Worm (Caenorhabditis elegans): ENCODE data around the gene fubl-2.

fubl-2 gene

DNA sequence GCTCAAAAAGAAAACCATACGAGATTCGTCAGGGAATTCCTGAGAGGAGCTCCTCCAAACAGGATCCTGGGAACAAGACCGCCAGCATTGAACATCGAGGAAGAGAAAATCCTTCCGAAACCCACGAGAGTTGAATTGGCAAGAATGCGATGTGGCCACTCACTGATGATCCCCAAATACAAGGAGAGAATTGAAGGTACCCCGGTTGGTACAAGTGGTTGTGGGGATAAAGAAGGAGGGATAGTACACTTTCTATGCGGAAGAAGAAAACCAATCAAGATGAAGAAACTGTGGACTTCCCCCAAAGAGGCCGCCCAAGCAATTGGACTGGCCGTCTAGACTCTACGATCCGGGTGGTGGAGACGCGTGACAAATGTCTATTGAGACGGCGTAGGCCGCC lies 24.5 kb downstream of the fubl-2 start:
- TF ChIP-seq zip-5 (tag; optimal IDR thresholded peaks at IDR 0.05) (no peak), npax-4 (tag; optimal IDR thresholded peaks at IDR 0.05) (no peak), dve-1 (tag; optimal IDR thresholded peaks at IDR 0.05) (no peak), lim-6 (tag; optimal IDR thresholded peaks at IDR 0.05) (no peak), F13H6.1 (tag; optimal IDR thresholded peaks at IDR 0.05) (no peak), dmd-4 (tag; optimal IDR thresholded peaks at IDR 0.05; ENCODE audit: borderline replicate concordance) (no peak), eyg-1 (tag; optimal IDR thresholded peaks at IDR 0.05) (no peak), fkh-10 (GFP tag; optimal IDR thresholded peaks at IDR 0.05) (no peak), sox-2 (GFP tag; IDR thresholded peaks at IDR 0.05) (no peak), ceh-34 (tag; optimal IDR thresholded peaks at IDR 0.05) (no peak), ref-2 (tag; optimal IDR thresholded peaks at IDR 0.05) (no peak), pqm-1 (tag; optimal IDR thresholded peaks at IDR 0.05) (no peak), Y22D7AL.16 (tag; optimal IDR thresholded peaks at IDR 0.05) (no peak), ceh-9 (tag; optimal IDR thresholded peaks at IDR 0.05) (no peak), nhr-11 (tag; optimal IDR thresholded peaks at IDR 0.05) (no peak), ceh-48 (tag; optimal IDR thresholded peaks at IDR 0.05) (no peak), pros-1 (tag; optimal IDR thresholded peaks at IDR 0.05) (no peak), che-1 (tag; optimal IDR thresholded peaks at IDR 0.05) (no peak), ceh-18 (tag; optimal IDR thresholded peaks at IDR 0.05) (no peak)

DNA sequence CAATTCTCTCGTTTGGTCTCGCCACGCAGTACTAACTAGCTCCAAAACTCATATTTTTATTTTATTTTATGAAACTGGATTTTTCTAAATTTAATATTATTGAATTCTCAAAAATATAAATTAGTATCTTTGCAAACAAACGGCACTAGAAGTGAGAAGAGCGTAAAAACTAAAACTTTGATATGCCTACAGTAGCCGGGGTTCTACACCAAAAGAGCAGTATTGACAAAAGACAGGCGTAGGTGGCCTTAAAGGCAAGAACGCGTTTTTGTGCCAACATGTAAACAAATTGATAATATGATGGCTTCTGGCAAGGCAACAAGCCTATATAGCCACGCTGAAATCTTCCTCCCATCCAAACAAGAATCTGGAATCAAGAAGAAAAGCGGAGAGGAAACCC lies 25.0 kb downstream of the fubl-2 start, which contains the start of gene R01H2.1:
Gene R01H2.1, plus strand, starts transcription at position 301 of the 400 bp plus-strand sequence.
- TF ChIP-seq K02D7.2 (tag; optimal IDR thresholded peaks at IDR 0.05) (no peak), unc-3 (GFP tag; conservative IDR thresholded peaks at IDR 0.05) (no peak), unc-3 (tag; optimal IDR thresholded peaks at IDR 0.05) (no peak), pat-9 (tag; optimal IDR thresholded peaks at IDR 0.05) (no peak), pag-3 (tag; optimal IDR thresholded peaks at IDR 0.05; ENCODE audit: borderline replicate concordance) (no peak), sdc-2 (tag; optimal IDR thresholded peaks at IDR 0.05) (no peak), sox-2 (GFP tag; IDR thresholded peaks at IDR 0.05) (no peak), eyg-1 (tag; optimal IDR thresholded peaks at IDR 0.05) (no peak), fkh-6 (tag; optimal IDR thresholded peaks at IDR 0.05) (no peak), dmd-4 (tag; optimal IDR thresholded peaks at IDR 0.05; ENCODE audit: borderline replicate concordance) (no peak), F13H6.1 (tag; optimal IDR thresholded peaks at IDR 0.05) (no peak), hlh-8 (tag; optimal IDR thresholded peaks at IDR 0.05) (no peak), tbx-7 (tag; optimal IDR thresholded peaks at IDR 0.05) (no peak), hlh-30 (tag; optimal IDR thresholded peaks at IDR 0.05; ENCODE audit: insufficient read depth) (no peak), ceh-2 (tag; optimal IDR thresholded peaks at IDR 0.05) (no peak), zip-5 (tag; optimal IDR thresholded peaks at IDR 0.05) (no peak), che-1 (tag; optimal IDR thresholded peaks at IDR 0.05) (no peak), mec-3 (tag; optimal IDR thresholded peaks at IDR 0.05; ENCODE audit: borderline replicate concordance) (no peak)

DNA sequence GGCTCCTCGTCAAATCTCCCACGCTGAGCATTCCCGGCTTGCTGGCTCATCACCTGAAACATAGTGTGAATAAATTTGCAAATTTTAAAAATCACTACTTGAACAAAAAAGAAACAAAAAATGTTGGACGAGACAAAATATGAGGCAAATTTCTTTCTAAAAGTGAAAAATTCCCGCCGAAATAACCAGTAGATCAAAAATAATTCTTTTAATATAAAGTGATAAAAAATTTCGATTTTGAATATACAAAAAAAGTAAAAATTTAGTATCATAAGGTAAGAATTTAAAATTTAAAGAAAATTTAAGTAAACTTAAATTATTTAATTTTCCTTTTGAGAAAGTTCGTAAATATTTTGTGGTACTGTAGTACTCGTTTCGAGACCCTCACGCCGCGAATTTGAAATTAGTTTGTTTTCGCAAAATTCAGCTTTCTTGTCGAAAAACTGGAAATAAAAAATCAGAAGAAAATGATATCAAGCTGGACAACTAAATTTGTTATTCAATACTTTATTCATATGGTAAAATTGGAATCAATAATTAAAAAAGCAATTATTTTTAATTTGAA lies 26.9 kb downstream of the fubl-2 start, which contains the start of gene egg-2:
Gene egg-2, minus strand, starts transcription at position 53 of the 565 bp plus-strand sequence.
- TF ChIP-seq sox-2 (GFP tag; IDR thresholded peaks at IDR 0.05) (no peak), pha-4 (tag; optimal IDR thresholded peaks at IDR 0.05) (no peak), ceh-6 (GFP tag; optimal IDR thresholded peaks at IDR 0.05) (no peak), rnt-1 (tag; optimal IDR thresholded peaks at IDR 0.05) (no peak), odd-2 (tag; optimal IDR thresholded peaks at IDR 0.05) (no peak), unc-42 (tag; optimal IDR thresholded peaks at IDR 0.05) (no peak), sox-4 (tag; optimal IDR thresholded peaks at IDR 0.05) (no peak), hlh-30 (tag; optimal IDR thresholded peaks at IDR 0.05; ENCODE audit: insufficient read depth) (no peak), sdc-2 (tag; optimal IDR thresholded peaks at IDR 0.05) (no peak), unc-86 (tag; optimal IDR thresholded peaks at IDR 0.05) (no peak), madf-2 (tag; optimal IDR thresholded peaks at IDR 0.05) (no peak)
